Fruit fly (Drosophila melanogaster) whole organism, embryonic: ENCODE results near the gene SsRbeta.

Experiments used
- Antp ChIP-seq: fragments of 200-800 bp; sonication (Bioruptor generic); optimal IDR thresholded peaks from 3 replicates; lab custom pipeline; 2016; ENCODE audit warnings: missing biosample characterization, missing genetic modification characterization
- Bgb ChIP-seq: fragments of 200-800 bp; sonication (Bioruptor generic); IDR thresholded peaks from 2 replicates; pipeline ENCODE4 v1.3.6; 2022; ENCODE audit warnings: missing biosample characterization, missing genetic modification characterization; ENCODE audit not compliant: partially characterized antibody
- CG10209 ChIP-seq: fragments of 200-800 bp; sonication (Bioruptor generic); optimal IDR thresholded peaks from 3 replicates; lab custom pipeline; 2017; ENCODE audit warnings: missing biosample characterization, mild to moderate bottlenecking, missing genetic modification characterization, missing genetic modification reagents
- CG10543 ChIP-seq: fragments of 200-800 bp; sonication (Bioruptor generic); optimal IDR thresholded peaks from 3 replicates; lab custom pipeline; 2017; ENCODE audit warnings: missing biosample characterization, mild to moderate bottlenecking, missing genetic modification characterization, moderate library complexity
- CG11696 ChIP-seq: fragments of 200-800 bp; sonication (Bioruptor generic); IDR thresholded peaks from 2 replicates; pipeline ENCODE4 v1.3.6; 2022; ENCODE audit warnings: missing biosample characterization, missing genetic modification characterization
- CG12071 ChIP-seq: fragments of 200-800 bp; sonication (Bioruptor generic); optimal IDR thresholded peaks from 3 replicates; lab custom pipeline; 2018; ENCODE audit warnings: missing biosample characterization, mild to moderate bottlenecking, missing genetic modification characterization
- CG12769 ChIP-seq: fragments of 200-800 bp; sonication (Bioruptor generic); optimal IDR thresholded peaks from 2 replicates; lab custom pipeline; 2019; ENCODE audit warnings: missing biosample characterization, mild to moderate bottlenecking, missing genetic modification characterization, moderate library complexity
- CG13296 ChIP-seq: fragments of 200-800 bp; sonication (Bioruptor generic); optimal IDR thresholded peaks from 3 replicates; lab custom pipeline; 2018; ENCODE audit warnings: missing biosample characterization, mild to moderate bottlenecking, missing genetic modification characterization
- CG14014 ChIP-seq: fragments of 200-800 bp; sonication (Bioruptor generic); IDR thresholded peaks from 2 replicates; pipeline ENCODE4 v1.3.6; 2022; ENCODE audit warnings: missing biosample characterization, missing genetic modification characterization
- CG15073 ChIP-seq: fragments of 200-800 bp; sonication (Bioruptor generic); optimal IDR thresholded peaks from 2 replicates; lab custom pipeline; 2016; ENCODE audit warnings: missing biosample characterization, missing genetic modification characterization
- CG15269 ChIP-seq: fragments of 200-800 bp; sonication (Bioruptor generic); optimal IDR thresholded peaks from 2 replicates; lab custom pipeline; 2018; ENCODE audit warnings: missing biosample characterization, mild to moderate bottlenecking, missing genetic modification characterization, moderate library complexity
- CG15479 ChIP-seq: fragments of 200-800 bp; sonication (Bioruptor generic); optimal IDR thresholded peaks from 3 replicates; lab custom pipeline; 2019; ENCODE audit warnings: missing biosample characterization, mild to moderate bottlenecking, missing genetic modification characterization, moderate library complexity
- CG15514 ChIP-seq: fragments of 200-800 bp; sonication (Bioruptor generic); optimal IDR thresholded peaks from 3 replicates; lab custom pipeline; 2017; ENCODE audit warnings: missing biosample characterization, missing genetic modification characterization, mild to moderate bottlenecking, moderate library complexity, missing genetic modification reagents
- CG17802 ChIP-seq: fragments of 200-800 bp; sonication (Bioruptor generic); optimal IDR thresholded peaks from 2 replicates; lab custom pipeline; 2018; ENCODE audit warnings: missing biosample characterization, mild to moderate bottlenecking, missing genetic modification characterization, moderate library complexity
- CG32532 ChIP-seq: fragments of 200-800 bp; sonication (Bioruptor generic); IDR thresholded peaks from 2 replicates; pipeline ENCODE4 v1.3.6; 2022; ENCODE audit warnings: missing biosample characterization, missing genetic modification characterization
- CG4707 ChIP-seq: fragments of 200-800 bp; sonication (Bioruptor generic); optimal IDR thresholded peaks from 2 replicates; lab custom pipeline; 2018; ENCODE audit warnings: missing biosample characterization, mild to moderate bottlenecking, missing genetic modification characterization, moderate library complexity
- CG4730 ChIP-seq: fragments of 200-800 bp; sonication (Bioruptor generic); IDR thresholded peaks from 2 replicates; pipeline ENCODE4 v1.3.6; 2022; ENCODE audit warnings: missing biosample characterization, missing genetic modification characterization
- CG6791 ChIP-seq: fragments of 200-800 bp; sonication (Bioruptor generic); IDR thresholded peaks from 3 replicates; pipeline ENCODE4 v1.3.6; 2022; ENCODE audit warnings: missing biosample characterization, missing genetic modification characterization; ENCODE audit not compliant: partially characterized antibody
- CG7556 ChIP-seq: fragments of 200-800 bp; sonication (Bioruptor generic); optimal IDR thresholded peaks from 2 replicates; lab custom pipeline; 2017; ENCODE audit warnings: missing biosample characterization, mild to moderate bottlenecking, missing genetic modification characterization
- CG8924 ChIP-seq: fragments of 200-800 bp; optimal IDR thresholded peaks from 3 replicates; lab custom pipeline; 2019; ENCODE audit warnings: missing biosample characterization, mild to moderate bottlenecking, missing genetic modification characterization, moderate library complexity
- CG9215 ChIP-seq: fragments of 200-800 bp; sonication (Bioruptor generic); IDR thresholded peaks from 2 replicates; pipeline ENCODE4 v1.3.6; 2022; ENCODE audit warnings: missing biosample characterization, missing genetic modification characterization
- HLH4C ChIP-seq: fragments of 200-800 bp; sonication (Bioruptor generic); IDR thresholded peaks from 3 replicates; pipeline ENCODE4 v1.3.6; 2022; ENCODE audit warnings: missing biosample characterization, missing genetic modification characterization; ENCODE audit not compliant: partially characterized antibody
- HLH54F ChIP-seq: fragments of 200-800 bp; sonication (Bioruptor generic); optimal IDR thresholded peaks from 3 replicates; lab custom pipeline; 2016; ENCODE audit warnings: missing biosample characterization, missing genetic modification characterization
- Hsf ChIP-seq: fragments of 200-800 bp; sonication (Bioruptor generic); optimal IDR thresholded peaks from 3 replicates; lab custom pipeline; 2016; ENCODE audit warnings: missing biosample characterization, missing genetic modification characterization
- Med ChIP-seq: fragments of 200-800 bp; sonication (Bioruptor generic); peaks from one replicate; lab custom pipeline; 2016; ENCODE audit warnings: missing biosample characterization, missing genetic modification characterization, mild to moderate bottlenecking, inconsistent platforms, moderate library complexity
- Neu2 ChIP-seq: fragments of 200-800 bp; sonication (Bioruptor generic); optimal IDR thresholded peaks from 3 replicates; lab custom pipeline; 2016; ENCODE audit warnings: missing biosample characterization, missing genetic modification characterization, borderline replicate concordance
- Oli ChIP-seq: fragments of 200-800 bp; sonication (Bioruptor generic); optimal IDR thresholded peaks from 2 replicates; lab custom pipeline; 2018; ENCODE audit warnings: missing biosample characterization, mild to moderate bottlenecking, missing genetic modification characterization, moderate library complexity
- Pdp1 ChIP-seq, 2 experiments: fragments of 200-800 bp; sonication (Bioruptor generic); optimal IDR thresholded peaks; 3 replicates each; lab custom pipeline; 2016; ENCODE audit warnings: missing biosample characterization in 2 of 2, missing genetic modification characterization in 2 of 2, mild to moderate bottlenecking in 1 of 2, moderate library complexity in 1 of 2
- Ptx1 ChIP-seq: fragments of 200-800 bp; sonication (Bioruptor generic); IDR thresholded peaks from 2 replicates; pipeline ENCODE4 v1.3.6; 2022; ENCODE audit warnings: missing biosample characterization, missing genetic modification characterization
- Rfx ChIP-seq: fragments of 200-800 bp; sonication (Bioruptor generic); IDR thresholded peaks from 2 replicates; pipeline ENCODE4 v1.3.6; 2022; ENCODE audit warnings: missing biosample characterization, missing genetic modification characterization
- Scr ChIP-seq: fragments of 200-800 bp; sonication (Bioruptor generic); IDR thresholded peaks from 2 replicates; pipeline ENCODE4 v1.3.6; 2022; ENCODE audit warnings: missing biosample characterization, missing genetic modification characterization; ENCODE audit not compliant: partially characterized antibody
- Trl ChIP-seq, 3 experiments: fragments of >200 bp in 2 of 3; fragments of 200-800 bp in 1 of 3; sonication (Bioruptor generic) in 1 of 3; optimal IDR thresholded peaks; 2 replicates in 1 of 3; 3 replicates in 2 of 3; lab custom pipeline; 2016 to 2017; ENCODE audit warnings: missing biosample characterization in 1 of 3, missing genetic modification characterization in 1 of 3
- caup ChIP-seq: fragments of 200-800 bp; sonication (Bioruptor generic); optimal IDR thresholded peaks from 3 replicates; lab custom pipeline; 2017; ENCODE audit warnings: missing biosample characterization, mild to moderate bottlenecking, missing genetic modification characterization, moderate library complexity; ENCODE audit not compliant: severe bottlenecking
- chinmo ChIP-seq: fragments of 200-800 bp; sonication (Bioruptor generic); IDR thresholded peaks from 4 replicates; pipeline ENCODE4 v1.3.6; 2022; ENCODE audit warnings: missing biosample characterization, missing genetic modification characterization; ENCODE audit not compliant: partially characterized antibody
- ci ChIP-seq: fragments of 200-800 bp; sonication (Bioruptor generic); IDR thresholded peaks from 3 replicates; pipeline ENCODE4 v1.3.6; 2022; ENCODE audit warnings: missing biosample characterization, missing genetic modification characterization
- cwo ChIP-seq: fragments of 200-800 bp; sonication (Bioruptor generic); optimal IDR thresholded peaks from 3 replicates; lab custom pipeline; 2017; ENCODE audit warnings: missing biosample characterization, missing genetic modification characterization, mild to moderate bottlenecking, moderate library complexity, missing genetic modification reagents
- exex ChIP-seq: fragments of 200-800 bp; sonication (Bioruptor generic); optimal IDR thresholded peaks from 4 replicates; lab custom pipeline; 2018; ENCODE audit warnings: missing biosample characterization, mild to moderate bottlenecking, missing genetic modification characterization, moderate library complexity
- grau ChIP-seq: fragments of 200-800 bp; optimal IDR thresholded peaks from 3 replicates; lab custom pipeline; 2019; ENCODE audit warnings: missing biosample characterization, mild to moderate bottlenecking, missing genetic modification characterization, moderate library complexity
- her ChIP-seq: fragments of 200-800 bp; sonication (Bioruptor generic); optimal IDR thresholded peaks from 2 replicates; lab custom pipeline; 2016; ENCODE audit warnings: missing biosample characterization, missing genetic modification characterization
- klu ChIP-seq: fragments of 200-800 bp; sonication (Bioruptor generic); IDR thresholded peaks from 2 replicates; pipeline ENCODE4 v1.3.6; 2022; ENCODE audit warnings: missing biosample characterization, missing genetic modification characterization
- mam ChIP-seq: fragments of 200-800 bp; sonication (Bioruptor generic); optimal IDR thresholded peaks from 3 replicates; lab custom pipeline; 2016; ENCODE audit warnings: missing biosample characterization, missing genetic modification characterization
- org-1 ChIP-seq: fragments of 200-800 bp; sonication (Bioruptor generic); optimal IDR thresholded peaks from 2 replicates; lab custom pipeline; 2017; ENCODE audit warnings: missing biosample characterization, missing genetic modification characterization
- row ChIP-seq: fragments of 200-800 bp; sonication (Bioruptor generic); IDR thresholded peaks from 3 replicates; pipeline ENCODE4 v1.3.6; 2022; ENCODE audit warnings: missing biosample characterization, missing genetic modification characterization
- sd ChIP-seq: fragments of 200-800 bp; sonication (Bioruptor generic); optimal IDR thresholded peaks from 3 replicates; lab custom pipeline; 2018; ENCODE audit warnings: missing biosample characterization, mild to moderate bottlenecking, missing genetic modification characterization, moderate library complexity
- sens ChIP-seq: fragments of 200-800 bp; sonication (Bioruptor generic); peaks from one replicate; lab custom pipeline; 2016; ENCODE audit warnings: missing biosample characterization, missing genetic modification characterization
- shn ChIP-seq: fragments of 200-800 bp; sonication (Bioruptor generic); optimal IDR thresholded peaks from 3 replicates; lab custom pipeline; 2016; ENCODE audit warnings: missing biosample characterization, missing genetic modification characterization
- sqz ChIP-seq: fragments of 200-800 bp; sonication (Bioruptor generic); optimal IDR thresholded peaks from 3 replicates; lab custom pipeline; 2018; ENCODE audit warnings: missing biosample characterization, mild to moderate bottlenecking, missing genetic modification characterization
- tio ChIP-seq: fragments of 200-800 bp; sonication (Bioruptor generic); optimal IDR thresholded peaks from 2 replicates; lab custom pipeline; 2017; ENCODE audit warnings: missing biosample characterization, missing genetic modification characterization, inconsistent platforms

SsRbeta gene

dm6 chr3L:16149418-16150160 lies 20.2 kb downstream of the SsRbeta start (continued):
- TF ChIP-seq CG6791 (GFP tag; lab: Robert Waterston, UW), result no peak
- peak; percentile 22 for TF ChIP-seq mam (GFP tag; lab: Kevin White, UChicago)
- TF ChIP-seq Antp (GFP tag; lab: Kevin White, UChicago), result peak; percentile 17
- peak; percentile 40 for TF ChIP-seq tio (GFP tag; lab: Kevin White, UChicago)
- no peak for TF ChIP-seq CG11696 (GFP tag; lab: Robert Waterston, UW)
- peak; percentile 31 for TF ChIP-seq sens (GFP tag; lab: Kevin White, UChicago)
- peak; percentile 52 for TF ChIP-seq CG7556
- TF ChIP-seq CG32532 (GFP tag; lab: Robert Waterston, UW), result peak; percentile 37
- TF ChIP-seq cwo (GFP tag; lab: Kevin White, UChicago), result peak; percentile 74
- TF ChIP-seq Ptx1 (GFP tag; lab: Robert Waterston, UW), result peak; percentile 35; the same call in 1 of the 2 replicates
- TF ChIP-seq CG8924 (tag; lab: Kevin White, UChicago), result peak; percentile 23
- no peak for TF ChIP-seq Neu2 (GFP tag; lab: Kevin White, UChicago)
- peak; percentile 47 for TF ChIP-seq sqz (GFP tag; lab: Kevin White, UChicago)
- peak; percentile 54 for TF ChIP-seq grau (tag; lab: Kevin White, UChicago)
- no peak for TF ChIP-seq CG4707 (GFP tag; lab: Kevin White, UChicago)
- peak; percentile 80 for TF ChIP-seq row (GFP tag; lab: Robert Waterston, UW)
- peak; percentile 31 for TF ChIP-seq Hsf (GFP tag; lab: Kevin White, UChicago)
- TF ChIP-seq org-1 (GFP tag; lab: Kevin White, UChicago), result peak; percentile 33
- peak; percentile 38; the same call in 1 of the 2 replicates for TF ChIP-seq CG9215
- TF ChIP-seq Oli, result peak; percentile 34
- peak; percentile 63 for TF ChIP-seq CG15269 (tag; lab: Kevin White, UChicago)
- no peak for TF ChIP-seq CG17802
- peak; percentile 23 for TF ChIP-seq CG15479 (GFP tag; lab: Kevin White, UChicago)
- no peak for TF ChIP-seq Trl (optimal IDR thresholded peaks at IDR 0.05; lab: Kevin White, UChicago)
- TF ChIP-seq Trl (GFP tag; optimal IDR thresholded peaks at IDR 0.05; lab: Kevin White, UChicago), result peak; percentile 3
- TF ChIP-seq Pdp1 (GFP tag; optimal IDR thresholded peaks at IDR 0.05; lab: Kevin White, UChicago), result peak in 1 of 2 experiments; percentile 21
- TF ChIP-seq CG14014 (GFP tag; lab: Robert Waterston, UW), result 0 out of 2 replicates have a peak, but pooled peaks have one; percentile 11
- TF ChIP-seq CG4730 (GFP tag; lab: Robert Waterston, UW), result 0 out of 2 replicates have a peak, but pooled peaks have one; percentile 14
- TF ChIP-seq caup, result peak; percentile 11
- TF ChIP-seq HLH54F, result peak; percentile 6
- TF ChIP-seq exex (tag; lab: Kevin White, UChicago), result peak; percentile 54
- TF ChIP-seq shn, result peak; percentile 19
- no peak for TF ChIP-seq CG15073 (GFP tag; lab: Kevin White, UChicago)
- peak; percentile 21 for TF ChIP-seq CG10209 (GFP tag; lab: Kevin White, UChicago)
- TF ChIP-seq, all 482 proteins: peak for 115

- no peak for TF ChIP-seq Rfx (GFP tag; lab: Robert Waterston, UW)
- peak; percentile 21 for TF ChIP-seq CG15514 (GFP tag; lab: Kevin White, UChicago)
- TF ChIP-seq CG12071 (GFP tag; lab: Kevin White, UChicago), result peak; percentile 29
- TF ChIP-seq klu, result no peak
- no peak for TF ChIP-seq CG13296
- TF ChIP-seq her (GFP tag; lab: Kevin White, UChicago), result no peak
- peak; percentile 52 for TF ChIP-seq CG12769 (tag; lab: Kevin White, UChicago)
- no peak for TF ChIP-seq Scr (GFP tag; lab: Robert Waterston, UW)
- TF ChIP-seq HLH4C (GFP tag; lab: Robert Waterston, UW), result peak; percentile 36; the same call in 1 of the 3 replicates
- no peak for TF ChIP-seq HLH54F
- peak; percentile 79 for TF ChIP-seq Med (GFP tag; lab: Kevin White, UChicago)
- TF ChIP-seq chinmo (GFP tag; lab: Robert Waterston, UW), result peak; percentile 91; the same call in 3 of the 4 replicates
- TF ChIP-seq CG10543 (GFP tag; lab: Kevin White, UChicago), result peak; percentile 65
- 0 out of 3 replicates have a peak, but pooled peaks have one; percentile 14 for TF ChIP-seq ci (GFP tag; lab: Robert Waterston, UW)
- peak; percentile 26 for TF ChIP-seq caup
- TF ChIP-seq Bgb (GFP tag; lab: Robert Waterston, UW), result no peak
- TF ChIP-seq sd (tag; lab: Kevin White, UChicago), result peak; percentile 81
Observed at dm6 chr3L:16150161-16150538, 20.7 kb downstream of the SsRbeta start.
